Fruit fly (Drosophila melanogaster) whole organism, embryonic: ENCODE measurements around the gene CG46440.
A peak's percentile ranks its signal among the peaks of the same experiment; 100 is the strongest.

Experiments used
- Atf-2 ChIP-seq: fragments of 200-800 bp; sonication (Bioruptor generic); optimal IDR thresholded peaks from 2 replicates; lab custom pipeline; 2016; ENCODE audit warnings: missing biosample characterization, missing genetic modification characterization
- B-H2 ChIP-seq: fragments of 200-800 bp; sonication (Bioruptor generic); optimal IDR thresholded peaks from 2 replicates; lab custom pipeline; 2018; ENCODE audit warnings: missing biosample characterization, mild to moderate bottlenecking, missing genetic modification characterization
- CG11398 ChIP-seq: fragments of 200-800 bp; sonication (Bioruptor generic); optimal IDR thresholded peaks from 2 replicates; lab custom pipeline; 2016; ENCODE audit warnings: missing biosample characterization, missing genetic modification characterization
- CG11504 ChIP-seq: fragments of 200-800 bp; sonication (Bioruptor generic); optimal IDR thresholded peaks from 3 replicates; lab custom pipeline; 2019; ENCODE audit warnings: missing biosample characterization, mild to moderate bottlenecking, missing genetic modification characterization, moderate library complexity
- CG12219 ChIP-seq: fragments of 200-800 bp; sonication (Bioruptor generic); optimal IDR thresholded peaks from 3 replicates; lab custom pipeline; 2018; ENCODE audit warnings: missing biosample characterization, mild to moderate bottlenecking, missing genetic modification characterization
- CG12299 ChIP-seq: fragments of 200-800 bp; sonication (Bioruptor generic); optimal IDR thresholded peaks from 2 replicates; lab custom pipeline; 2018; ENCODE audit warnings: missing biosample characterization, mild to moderate bottlenecking, missing genetic modification characterization
- CG1233 ChIP-seq: fragments of 200-800 bp; sonication (Bioruptor generic); optimal IDR thresholded peaks from 4 replicates; lab custom pipeline; 2018; ENCODE audit warnings: missing biosample characterization, mild to moderate bottlenecking, missing genetic modification characterization
- CG12769 ChIP-seq: fragments of 200-800 bp; sonication (Bioruptor generic); optimal IDR thresholded peaks from 2 replicates; lab custom pipeline; 2019; ENCODE audit warnings: missing biosample characterization, mild to moderate bottlenecking, missing genetic modification characterization, moderate library complexity
- CG13287 ChIP-seq: fragments of 200-800 bp; sonication (Bioruptor generic); IDR thresholded peaks from 2 replicates; pipeline ENCODE4 v1.3.6; 2022; ENCODE audit warnings: missing biosample characterization, missing genetic modification characterization; ENCODE audit not compliant: partially characterized antibody
- CG17361 ChIP-seq: fragments of 200-800 bp; sonication (Bioruptor generic); IDR thresholded peaks from 3 replicates; pipeline ENCODE4 v1.3.6; 2022; ENCODE audit warnings: missing biosample characterization, missing genetic modification characterization
- CG17912 ChIP-seq: fragments of 200-800 bp; sonication (Bioruptor generic); optimal IDR thresholded peaks from 2 replicates; lab custom pipeline; 2018; ENCODE audit warnings: missing biosample characterization, mild to moderate bottlenecking, missing genetic modification characterization
- CG2678 ChIP-seq: fragments of 200-800 bp; sonication (Bioruptor generic); optimal IDR thresholded peaks from 3 replicates; lab custom pipeline; 2019; ENCODE audit warnings: missing biosample characterization, mild to moderate bottlenecking, missing genetic modification characterization, moderate library complexity
- CG34376 ChIP-seq: fragments of 200-800 bp; sonication (Bioruptor generic); optimal IDR thresholded peaks from 2 replicates; lab custom pipeline; 2018; ENCODE audit warnings: missing biosample characterization, mild to moderate bottlenecking, missing genetic modification characterization
- CG9215 ChIP-seq: fragments of 200-800 bp; sonication (Bioruptor generic); IDR thresholded peaks from 2 replicates; pipeline ENCODE4 v1.3.6; 2022; ENCODE audit warnings: missing biosample characterization, missing genetic modification characterization
- CG9797 ChIP-seq: fragments of 200-800 bp; sonication (Bioruptor generic); optimal IDR thresholded peaks from 3 replicates; lab custom pipeline; 2018; ENCODE audit warnings: missing biosample characterization, mild to moderate bottlenecking, missing genetic modification characterization
- CHES-1-like ChIP-seq: fragments of 200-800 bp; sonication (Bioruptor generic); optimal IDR thresholded peaks from 2 replicates; lab custom pipeline; 2016; ENCODE audit warnings: missing biosample characterization, missing genetic modification characterization
- Chrac-16 ChIP-seq: fragments of 200-800 bp; sonication (Bioruptor generic); optimal IDR thresholded peaks from 3 replicates; lab custom pipeline; 2016; ENCODE audit warnings: missing biosample characterization, missing genetic modification characterization
- Gsc ChIP-seq: fragments of 200-800 bp; sonication (Bioruptor generic); IDR thresholded peaks from 2 replicates; pipeline ENCODE4 v1.3.6; 2022; ENCODE audit warnings: missing biosample characterization, missing genetic modification characterization
- H2.0 ChIP-seq: fragments of 200-800 bp; sonication (Bioruptor generic); IDR thresholded peaks from 2 replicates; pipeline ENCODE4 v1.3.6; 2022; ENCODE audit warnings: missing biosample characterization, missing genetic modification characterization
- HHEX ChIP-seq: fragments of 200-800 bp; sonication (Bioruptor generic); optimal IDR thresholded peaks from 3 replicates; lab custom pipeline; 2017; ENCODE audit warnings: missing biosample characterization, mild to moderate bottlenecking, missing genetic modification characterization, missing genetic modification reagents
- Hmr ChIP-seq: fragments of 200-800 bp; sonication (Bioruptor generic); optimal IDR thresholded peaks from 3 replicates; lab custom pipeline; 2017; ENCODE audit warnings: mild to moderate bottlenecking, missing biosample characterization, missing genetic modification reagents, missing genetic modification characterization
- Hr3 ChIP-seq: fragments of 200-800 bp; sonication (Bioruptor generic); optimal IDR thresholded peaks from 3 replicates; lab custom pipeline; 2016; ENCODE audit warnings: missing biosample characterization, missing genetic modification characterization
- Myb ChIP-seq: fragments of 200-800 bp; sonication (Bioruptor generic); optimal IDR thresholded peaks from 2 replicates; lab custom pipeline; 2016; ENCODE audit warnings: missing biosample characterization, missing genetic modification characterization
- NC2β ChIP-seq: fragments of 200-800 bp; sonication (Bioruptor generic); optimal IDR thresholded peaks from 2 replicates; lab custom pipeline; 2016; ENCODE audit warnings: missing biosample characterization, missing genetic modification characterization
- Oaz ChIP-seq: fragments of 200-800 bp; sonication (Bioruptor generic); IDR thresholded peaks from 2 replicates; pipeline ENCODE4 v1.3.6; 2022; ENCODE audit warnings: missing biosample characterization, missing genetic modification characterization
- Opbp ChIP-seq: fragments of 200-800 bp; sonication (Bioruptor generic); IDR thresholded peaks from 3 replicates; pipeline ENCODE4 v1.3.6; 2022; ENCODE audit warnings: missing biosample characterization, missing genetic modification characterization; ENCODE audit not compliant: partially characterized antibody
- Sox100B ChIP-seq: fragments of 200-800 bp; sonication (Bioruptor generic); optimal IDR thresholded peaks from 3 replicates; lab custom pipeline; 2018; ENCODE audit warnings: missing biosample characterization, mild to moderate bottlenecking, missing genetic modification characterization
- Ssrp ChIP-seq: fragments of 200-800 bp; sonication (Bioruptor generic); optimal IDR thresholded peaks from 2 replicates; lab custom pipeline; 2018; ENCODE audit warnings: missing biosample characterization, mild to moderate bottlenecking, missing genetic modification characterization, moderate library complexity
- bigmax ChIP-seq: fragments of 200-800 bp; sonication (Bioruptor generic); optimal IDR thresholded peaks from 2 replicates; lab custom pipeline; 2018; ENCODE audit warnings: missing biosample characterization, mild to moderate bottlenecking, missing genetic modification characterization
- cas ChIP-seq: fragments of 200-800 bp; sonication (Bioruptor generic); IDR thresholded peaks from 2 replicates; pipeline ENCODE4 v1.3.6; 2022; ENCODE audit warnings: missing biosample characterization, missing genetic modification characterization
- chm ChIP-seq: fragments of 200-800 bp; sonication (Bioruptor generic); IDR thresholded peaks from 2 replicates; pipeline ENCODE4 v1.3.6; 2022; ENCODE audit warnings: missing biosample characterization, missing genetic modification characterization
- chn ChIP-seq: fragments of 200-800 bp; sonication (Bioruptor generic); optimal IDR thresholded peaks from 2 replicates; lab custom pipeline; 2016; ENCODE audit warnings: missing biosample characterization, missing genetic modification characterization
- crol ChIP-seq: fragments of 200-800 bp; sonication (Bioruptor generic); IDR thresholded peaks from 2 replicates; pipeline ENCODE4 v1.3.6; 2022; ENCODE audit warnings: missing biosample characterization, missing genetic modification characterization
- da ChIP-seq: fragments of 200-800 bp; sonication (Bioruptor generic); optimal IDR thresholded peaks from 2 replicates; lab custom pipeline; 2016; ENCODE audit warnings: missing biosample characterization, missing genetic modification characterization
- dysf ChIP-seq: fragments of 200-800 bp; sonication (Bioruptor generic); IDR thresholded peaks from 3 replicates; pipeline ENCODE4 v1.3.6; 2022; ENCODE audit warnings: missing biosample characterization, missing genetic modification characterization
- en ChIP-seq: fragments of 200-800 bp; sonication (Bioruptor generic); optimal IDR thresholded peaks from 2 replicates; lab custom pipeline; 2016; ENCODE audit warnings: missing biosample characterization, missing genetic modification characterization
- h ChIP-seq: fragments of >200 bp; optimal IDR thresholded peaks from 2 replicates; lab custom pipeline; 2017
- hkb ChIP-seq, 2 experiments: fragments of 200-800 bp in 1 of 2; fragments of >200 bp in 1 of 2; sonication (Bioruptor generic) in 1 of 2; IDR thresholded peaks in 1 of 2; optimal IDR thresholded peaks in 1 of 2; 2 replicates each; pipeline versions ENCODE4 v1.3.6 to Lab custom; 2017 to 2022; ENCODE audit warnings: missing biosample characterization in 1 of 2, missing genetic modification characterization in 1 of 2
- hth ChIP-seq: fragments of >200 bp; optimal IDR thresholded peaks from 2 replicates; lab custom pipeline; 2017; ENCODE audit warnings: inconsistent platforms
- knrl ChIP-seq: fragments of 200-800 bp; sonication (Bioruptor generic); IDR thresholded peaks from 3 replicates; pipeline ENCODE4 v1.3.6; 2022; ENCODE audit warnings: missing biosample characterization, missing genetic modification characterization; ENCODE audit not compliant: partially characterized antibody
- pho ChIP-seq: fragments of 200-800 bp; sonication (Bioruptor generic); optimal IDR thresholded peaks from 2 replicates; lab custom pipeline; 2016; ENCODE audit warnings: missing biosample characterization, missing genetic modification characterization
- pzg ChIP-seq: fragments of 200-800 bp; sonication (Bioruptor generic); optimal IDR thresholded peaks from 3 replicates; lab custom pipeline; 2018; ENCODE audit warnings: missing biosample characterization, mild to moderate bottlenecking, missing genetic modification characterization, moderate library complexity
- row ChIP-seq: fragments of 200-800 bp; sonication (Bioruptor generic); IDR thresholded peaks from 3 replicates; pipeline ENCODE4 v1.3.6; 2022; ENCODE audit warnings: missing biosample characterization, missing genetic modification characterization
- sens-2 ChIP-seq: fragments of 200-800 bp; sonication (Bioruptor generic); IDR thresholded peaks from 2 replicates; pipeline ENCODE4 v1.3.6; 2022; ENCODE audit warnings: missing biosample characterization, missing genetic modification characterization
- slp2 ChIP-seq: fragments of 200-800 bp; sonication (Bioruptor generic); optimal IDR thresholded peaks from 2 replicates; lab custom pipeline; 2016; ENCODE audit warnings: missing biosample characterization, missing genetic modification characterization
- tgo ChIP-seq: fragments of 200-800 bp; sonication (Bioruptor generic); IDR thresholded peaks from 3 replicates; pipeline ENCODE4 v1.3.6; 2022; ENCODE audit warnings: missing biosample characterization, missing genetic modification characterization
- tna ChIP-seq: fragments of 200-800 bp; sonication (Bioruptor generic); IDR thresholded peaks from 2 replicates; pipeline ENCODE4 v1.3.6; 2022; ENCODE audit warnings: missing biosample characterization, missing genetic modification characterization; ENCODE audit not compliant: partially characterized antibody
- toy ChIP-seq: fragments of 200-800 bp; sonication (Bioruptor generic); IDR thresholded peaks from 2 replicates; pipeline ENCODE4 v1.3.6; 2022; ENCODE audit warnings: missing biosample characterization, missing genetic modification characterization
- usp ChIP-seq: fragments of >200 bp; optimal IDR thresholded peaks from 2 replicates; lab custom pipeline; 2017; ENCODE audit warnings: missing biosample characterization, missing genetic modification characterization
- vfl ChIP-seq: fragments of 200-800 bp; sonication (Bioruptor generic); optimal IDR thresholded peaks from 2 replicates; lab custom pipeline; 2016; ENCODE audit warnings: missing biosample characterization, missing genetic modification characterization
- zen ChIP-seq: fragments of 200-800 bp; sonication (Bioruptor generic); optimal IDR thresholded peaks from 3 replicates; lab custom pipeline; 2018; ENCODE audit warnings: missing biosample characterization, mild to moderate bottlenecking, missing genetic modification characterization, moderate library complexity
- zen2 ChIP-seq: fragments of 200-800 bp; sonication (Bioruptor generic); IDR thresholded peaks from 3 replicates; pipeline ENCODE4 v1.3.6; 2022; ENCODE audit warnings: missing biosample characterization, missing genetic modification characterization; ENCODE audit not compliant: partially characterized antibody

Gene CG46440

DNA sequence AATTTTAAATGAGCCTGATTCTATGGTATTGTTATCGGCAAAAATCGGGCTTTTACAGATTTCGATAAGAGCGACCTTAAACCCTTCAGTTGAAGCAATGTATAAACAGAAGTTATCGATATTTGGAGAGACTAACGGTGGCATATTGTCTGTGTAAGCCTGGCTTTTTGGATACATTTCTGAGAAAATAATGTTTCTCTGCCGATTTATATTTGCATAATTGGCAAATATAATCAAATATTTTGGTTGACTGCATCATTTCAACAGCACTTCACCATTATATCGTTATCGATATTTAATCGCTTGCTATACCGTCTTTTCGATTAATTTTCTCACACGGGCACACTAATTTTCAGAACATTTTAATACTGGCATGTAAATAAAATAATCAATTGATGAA, 12.2 kb upstream of the CG46440 start, which contains the start of gene CG16952 (continued):
- no peak for TF ChIP-seq tgo (GFP tag; lab: Robert Waterston, UW)
- TF ChIP-seq pho = peak; percentile 27
- TF ChIP-seq hkb (optimal IDR thresholded peaks at IDR 0.05; lab: Kevin White, UChicago) = no peak
- no peak for TF ChIP-seq hkb (GFP tag; IDR thresholded peaks at IDR 0.05; lab: Robert Waterston, UW)
- TF ChIP-seq crol (GFP tag; lab: Robert Waterston, UW) = no peak
- no peak for TF ChIP-seq cas
- TF ChIP-seq zen2 (GFP tag; lab: Robert Waterston, UW) = no peak; the same call in 2 of the 3 replicates
- TF ChIP-seq CG12769 = no peak
- TF ChIP-seq Hmr (GFP tag; lab: Kevin White, UChicago) = peak; percentile 10
- peak; percentile 59; the same call in 2 of the 3 replicates for TF ChIP-seq row (GFP tag; lab: Robert Waterston, UW)
- peak; percentile 91 for TF ChIP-seq CG13287 (GFP tag; lab: Robert Waterston, UW)
- no peak for TF ChIP-seq CG1233 (GFP tag; lab: Kevin White, UChicago)
- no peak for TF ChIP-seq hth
- TF ChIP-seq slp2 (GFP tag; lab: Kevin White, UChicago) = no peak
- TF ChIP-seq CG17361 (GFP tag; lab: Robert Waterston, UW) = peak; percentile 38; the same call in 1 of the 3 replicates
- TF ChIP-seq tna (GFP tag; lab: Robert Waterston, UW) = peak; percentile 93
- TF ChIP-seq pzg = peak; percentile 66
- TF ChIP-seq Ssrp (tag; lab: Kevin White, UChicago) = no peak
- TF ChIP-seq Opbp = peak; percentile 79
- TF ChIP-seq chn (GFP tag; lab: Kevin White, UChicago) = no peak
- no peak for TF ChIP-seq h (lab: Kevin White, UChicago)
- peak; percentile 51 for TF ChIP-seq Myb (GFP tag; lab: Kevin White, UChicago)
- no peak for TF ChIP-seq CG9215
- TF ChIP-seq Chrac-16 = no peak
- no peak for TF ChIP-seq CG11398 (GFP tag; lab: Kevin White, UChicago)
- TF ChIP-seq chm (GFP tag; lab: Robert Waterston, UW) = no peak
- TF ChIP-seq H2.0 (GFP tag; lab: Robert Waterston, UW) = no peak
- no peak for TF ChIP-seq CG2678 (tag; lab: Kevin White, UChicago)
- TF ChIP-seq bigmax (GFP tag; lab: Kevin White, UChicago) = no peak
- TF ChIP-seq CG17912 (GFP tag; lab: Kevin White, UChicago) = no peak
- no peak for TF ChIP-seq Atf-2 (GFP tag; lab: Kevin White, UChicago)
- TF ChIP-seq vfl (GFP tag; lab: Kevin White, UChicago) = no peak
- TF ChIP-seq da (GFP tag; lab: Kevin White, UChicago) = no peak
- no peak for TF ChIP-seq en
- TF ChIP-seq Oaz = no peak
- TF ChIP-seq Hr3 (GFP tag; lab: Kevin White, UChicago) = no peak
- TF ChIP-seq sens-2 = no peak
- no peak for TF ChIP-seq CG11504 (tag; lab: Kevin White, UChicago)
- peak; percentile 10 for TF ChIP-seq CG34376
- no peak for TF ChIP-seq CHES-1-like
- TF ChIP-seq toy (GFP tag; lab: Robert Waterston, UW) = no peak
- TF ChIP-seq HHEX (GFP tag; lab: Kevin White, UChicago) = no peak
- TF ChIP-seq CG9797 (GFP tag; lab: Kevin White, UChicago) = peak; percentile 63
- no peak for TF ChIP-seq Sox100B (GFP tag; lab: Kevin White, UChicago)
- no peak for TF ChIP-seq Gsc
- TF ChIP-seq zen (tag; lab: Kevin White, UChicago) = no peak
- TF ChIP-seq CG12219 (GFP tag; lab: Kevin White, UChicago) = no peak
- TF ChIP-seq dysf (GFP tag; lab: Robert Waterston, UW) = no peak
- peak; percentile 14 for TF ChIP-seq NC2β
- no peak for TF ChIP-seq CG12299
- peak; percentile 85; the same call in 2 of the 3 replicates for TF ChIP-seq knrl (GFP tag; lab: Robert Waterston, UW)
- no peak for TF ChIP-seq B-H2
- no peak for TF ChIP-seq usp (GFP tag; lab: Kevin White, UChicago)
